Fruit fly (Drosophila melanogaster): ENCODE results near the gene Ucp4C.

DNA sequence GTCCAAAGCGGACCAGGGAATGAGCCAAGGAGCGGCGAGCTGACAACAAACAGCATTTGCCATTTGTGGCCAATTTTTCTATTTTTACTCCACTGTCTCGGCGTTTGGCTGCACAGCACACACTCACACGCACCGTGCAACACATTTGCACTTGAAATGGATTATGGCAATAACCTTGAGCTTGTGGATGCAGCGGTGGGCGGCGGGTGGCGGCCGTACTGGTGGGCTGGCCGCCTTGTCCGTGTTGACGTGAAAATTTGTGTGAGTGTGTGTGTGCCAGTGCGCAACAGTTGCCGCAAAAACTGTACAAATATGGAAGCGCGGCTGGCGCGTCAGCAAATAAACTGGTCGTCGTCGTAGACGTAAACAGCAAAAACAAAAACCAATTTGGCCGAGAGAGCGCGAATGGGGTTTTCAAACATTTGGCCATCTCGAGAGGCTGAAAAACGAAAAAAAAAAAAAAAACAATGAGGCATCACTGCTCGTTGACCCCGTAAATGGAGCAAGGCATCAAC is 6.7 kb downstream of the Ucp4C start:
- no peak for TF ChIP-seq crc (GFP tag; optimal IDR thresholded peaks at IDR 0.05)
- TF ChIP-seq dimm (GFP tag; IDR thresholded peaks at IDR 0.05), result no peak
- no peak for TF ChIP-seq sug (tag; optimal IDR thresholded peaks at IDR 0.05)
- TF ChIP-seq Nf-YA (GFP tag; IDR thresholded peaks at IDR 0.05), result no peak
- TF ChIP-seq gcm (GFP tag; optimal IDR thresholded peaks at IDR 0.05), result no peak
- TF ChIP-seq CG8281 (tag; optimal IDR thresholded peaks at IDR 0.05), result no peak
- TF ChIP-seq oc (tag; optimal IDR thresholded peaks at IDR 0.05), result no peak
- no peak for TF ChIP-seq NC2β (GFP tag; optimal IDR thresholded peaks at IDR 0.05)
- no peak for TF ChIP-seq lilli (GFP tag; optimal IDR thresholded peaks at IDR 0.05)
- no peak for TF ChIP-seq zfh1 (GFP tag; IDR thresholded peaks at IDR 0.05)
